Worm (Caenorhabditis elegans) whole organism, young adult: ENCODE measurements around the gene col-183.

Experiments
- D2030.7 ChIP-seq: fragments of 200-800 bp; sonication (Bioruptor generic); IDR thresholded peaks from 2 replicates; pipeline ENCODE4 v1.3.6; 2022; ENCODE audit warnings: missing genetic modification reagents, missing genetic modification characterization, missing compliant biosample characterization
- F10E7.11 ChIP-seq: sonication (generic microtip); optimal IDR thresholded peaks from 2 replicates; lab custom pipeline; 2017; ENCODE audit warnings: mild to moderate bottlenecking, missing genetic modification characterization, moderate library complexity, missing compliant biosample characterization
- F33H1.4 ChIP-seq: fragments of 200-800 bp; sonication (Bioruptor generic); IDR thresholded peaks from 2 replicates; pipeline ENCODE4 v1.3.6; 2022; ENCODE audit warnings: missing genetic modification reagents, missing genetic modification characterization, missing compliant biosample characterization
- F37B4.10 ChIP-seq: fragments of 200-800 bp; sonication (Bioruptor generic); IDR thresholded peaks from 2 replicates; pipeline ENCODE4 v1.3.6; 2022; ENCODE audit warnings: missing genetic modification characterization, missing compliant biosample characterization
- F39B2.1 ChIP-seq: fragments of 200-800 bp; sonication (Bioruptor generic); IDR thresholded peaks from 2 replicates; pipeline ENCODE4 v1.3.6; 2022; ENCODE audit warnings: missing genetic modification reagents, missing genetic modification characterization, missing compliant biosample characterization
- F49E8.2 ChIP-seq: sonication (generic microtip); optimal IDR thresholded peaks from 3 replicates; lab custom pipeline; 2017; ENCODE audit warnings: missing genetic modification characterization, mild to moderate bottlenecking, missing compliant biosample characterization, antibody characterized with exemption, moderate library complexity; ENCODE audit not compliant: insufficient read depth
- F52B5.7 ChIP-seq: sonication (generic microtip); optimal IDR thresholded peaks from 2 replicates; lab custom pipeline; 2016; ENCODE audit warnings: mild to moderate bottlenecking, missing genetic modification characterization, missing compliant biosample characterization
- K12H6.12 ChIP-seq: fragments of 200-800 bp; sonication (Bioruptor generic); optimal IDR thresholded peaks from 2 replicates; lab custom pipeline; 2018; ENCODE audit warnings: mild to moderate bottlenecking, missing genetic modification characterization, missing compliant biosample characterization
- T07F8.4 ChIP-seq: sonication (generic microtip); optimal IDR thresholded peaks from 2 replicates; lab custom pipeline; 2016; ENCODE audit warnings: mild to moderate bottlenecking, missing genetic modification characterization, moderate library complexity, missing compliant biosample characterization
- Y53G8AR.9 ChIP-seq: fragments of 200-800 bp; sonication (Bioruptor generic); conservative IDR thresholded peaks from 2 replicates; pipeline ENCODE4 v1.3.6; 2022; ENCODE audit warnings: missing genetic modification reagents, missing genetic modification characterization, missing compliant biosample characterization
- Y79H2A.3 ChIP-seq: fragments of 200-800 bp; sonication (Bioruptor generic); conservative IDR thresholded peaks from 2 replicates; pipeline ENCODE4 v1.3.6; 2022; ENCODE audit warnings: missing genetic modification reagents, missing genetic modification characterization, missing compliant biosample characterization
- aptf-3 ChIP-seq: fragments of 200-800 bp; sonication (Bioruptor generic); IDR thresholded peaks from 2 replicates; pipeline ENCODE4 v1.3.6; 2022; ENCODE audit warnings: missing genetic modification characterization, missing compliant biosample characterization
- athp-1 ChIP-seq: sonication (generic microtip); optimal IDR thresholded peaks from 2 replicates; lab custom pipeline; 2017; ENCODE audit warnings: mild to moderate bottlenecking, missing genetic modification characterization, missing compliant biosample characterization
- attf-3 ChIP-seq: fragments of 200-800 bp; sonication (Bioruptor generic); conservative IDR thresholded peaks from 2 replicates; pipeline ENCODE4 v1.3.6; 2022; ENCODE audit warnings: missing genetic modification reagents, missing genetic modification characterization, missing compliant biosample characterization
- attf-5 ChIP-seq: fragments of 200-800 bp; sonication (Bioruptor generic); optimal IDR thresholded peaks from 2 replicates; lab custom pipeline; 2018; ENCODE audit warnings: mild to moderate bottlenecking, missing genetic modification characterization, missing compliant biosample characterization
- bed-1 ChIP-seq: fragments of 200-800 bp; sonication (Bioruptor generic); IDR thresholded peaks from 2 replicates; pipeline ENCODE4 v1.3.6; 2022; ENCODE audit warnings: missing genetic modification reagents, missing genetic modification characterization, missing compliant biosample characterization
- bed-2 ChIP-seq: fragments of 200-800 bp; sonication (Bioruptor generic); IDR thresholded peaks from 2 replicates; pipeline ENCODE4 v1.3.6; 2022; ENCODE audit warnings: missing genetic modification reagents, missing genetic modification characterization, missing compliant biosample characterization
- ccch-3 ChIP-seq: fragments of 200-800 bp; sonication (Bioruptor generic); optimal IDR thresholded peaks from 2 replicates; lab custom pipeline; 2018; ENCODE audit warnings: mild to moderate bottlenecking, missing genetic modification characterization, missing compliant biosample characterization
- cebp-2 ChIP-seq: fragments of 200-800 bp; sonication (Bioruptor generic); IDR thresholded peaks from 2 replicates; pipeline ENCODE4 v1.3.6; 2022; ENCODE audit warnings: missing genetic modification characterization, missing compliant biosample characterization
- ceh-58 ChIP-seq: fragments of 200-800 bp; sonication (Bioruptor generic); IDR thresholded peaks from 2 replicates; pipeline ENCODE4 v1.3.6; 2022; ENCODE audit warnings: missing genetic modification characterization, missing compliant biosample characterization
- chd-7 ChIP-seq: sonication (generic microtip); optimal IDR thresholded peaks from 2 replicates; lab custom pipeline; 2016; ENCODE audit warnings: mild to moderate bottlenecking, missing genetic modification characterization, moderate library complexity, missing compliant biosample characterization
- dox-1 ChIP-seq: fragments of 200-800 bp; sonication (Bioruptor generic); IDR thresholded peaks from 2 replicates; pipeline ENCODE4 v1.3.6; 2022; ENCODE audit warnings: missing genetic modification reagents, missing genetic modification characterization, missing compliant biosample characterization
- dpff-1 ChIP-seq: sonication (generic microtip); optimal IDR thresholded peaks from 2 replicates; lab custom pipeline; 2017; ENCODE audit warnings: mild to moderate bottlenecking, missing genetic modification characterization, missing compliant biosample characterization
- efl-1 ChIP-seq: fragments of 150-350 bp; optimal IDR thresholded peaks from 2 replicates; lab custom pipeline; 2014; ENCODE audit warnings: missing biosample characterization, missing genetic modification reagents, missing genetic modification characterization
- egl-18 ChIP-seq: fragments of 200-800 bp; sonication (Bioruptor generic); IDR thresholded peaks from 2 replicates; pipeline ENCODE4 v1.3.6; 2022; ENCODE audit warnings: missing genetic modification reagents, missing genetic modification characterization, missing compliant biosample characterization
- gei-17 ChIP-seq: fragments of 200-800 bp; sonication (Bioruptor generic); optimal IDR thresholded peaks from 2 replicates; lab custom pipeline; 2018; ENCODE audit warnings: mild to moderate bottlenecking, missing genetic modification characterization, missing compliant biosample characterization
- hlh-12 ChIP-seq: sonication (generic microtip); optimal IDR thresholded peaks from 2 replicates; lab custom pipeline; 2016; ENCODE audit warnings: missing genetic modification characterization, missing compliant biosample characterization
- hrde-1 ChIP-seq: sonication (generic microtip); optimal IDR thresholded peaks from 2 replicates; lab custom pipeline; 2016; ENCODE audit warnings: missing genetic modification characterization, mild to moderate bottlenecking, missing compliant biosample characterization, moderate library complexity, missing genotype, missing genetic modification reagents, borderline replicate concordance
- hsf-1 ChIP-seq: fragments of 200-800 bp; sonication (Bioruptor generic); IDR thresholded peaks from 2 replicates; pipeline ENCODE4 v1.3.6; 2022; ENCODE audit warnings: missing genetic modification reagents, missing genetic modification characterization, missing compliant biosample characterization
- lin-26 ChIP-seq: fragments of 200-800 bp; sonication (Bioruptor generic); IDR thresholded peaks from 2 replicates; pipeline ENCODE4 v1.3.6; 2022; ENCODE audit warnings: missing genetic modification reagents, missing genetic modification characterization, missing compliant biosample characterization
- lin-35 ChIP-seq, 3 experiments: fragments of 150-350 bp in 2 of 3; sonication (generic microtip) in 1 of 3; optimal IDR thresholded peaks; 2 replicates each; lab custom pipeline; 2014 to 2018; ENCODE audit warnings: missing biosample characterization in 3 of 3, missing genetic modification characterization in 3 of 3, missing genetic modification reagents in 3 of 3
- lsl-1 ChIP-seq: fragments of 200-800 bp; sonication (Bioruptor generic); optimal IDR thresholded peaks from 2 replicates; lab custom pipeline; 2018; ENCODE audit warnings: mild to moderate bottlenecking, missing genetic modification characterization, moderate library complexity, missing compliant biosample characterization
- madf-8 ChIP-seq: fragments of 200-800 bp; sonication (Bioruptor generic); conservative IDR thresholded peaks from 2 replicates; pipeline ENCODE4 v1.3.6; 2022; ENCODE audit warnings: missing genetic modification reagents, missing genetic modification characterization, missing compliant biosample characterization
- mel-28 ChIP-seq: sonication (generic microtip); optimal IDR thresholded peaks from 2 replicates; lab custom pipeline; 2016; ENCODE audit warnings: borderline replicate concordance, mild to moderate bottlenecking, missing genetic modification characterization, missing compliant biosample characterization
- mxl-1 ChIP-seq: sonication (generic microtip); optimal IDR thresholded peaks from 2 replicates; lab custom pipeline; 2016; ENCODE audit warnings: missing genetic modification characterization, missing compliant biosample characterization
- nfya-2 ChIP-seq: fragments of 200-800 bp; sonication (Bioruptor generic); IDR thresholded peaks from 2 replicates; pipeline ENCODE4 v1.3.6; 2022; ENCODE audit warnings: missing genetic modification reagents, missing genetic modification characterization, missing compliant biosample characterization
- nfyb-1 ChIP-seq: fragments of 200-800 bp; sonication (Bioruptor generic); IDR thresholded peaks from 2 replicates; pipeline ENCODE4 v1.3.6; 2022; ENCODE audit warnings: missing genetic modification reagents, missing genetic modification characterization, missing compliant biosample characterization
- nhr-120 ChIP-seq: fragments of 200-800 bp; sonication (Bioruptor generic); IDR thresholded peaks from 2 replicates; pipeline ENCODE4 v1.3.6; 2022; ENCODE audit warnings: missing genetic modification characterization, missing compliant biosample characterization
- pha-4 ChIP-seq: fragments of 150-350 bp; sonication (generic microtip); optimal IDR thresholded peaks from 2 replicates; lab custom pipeline; 2014; ENCODE audit warnings: missing biosample characterization, missing genetic modification reagents, missing genetic modification characterization
- rec-8 ChIP-seq, 2 experiments: sonication (generic microtip); optimal IDR thresholded peaks; 2 replicates each; lab custom pipeline; 2016; ENCODE audit warnings: mild to moderate bottlenecking in 2 of 2, missing genetic modification characterization in 2 of 2, missing genetic modification reagents in 2 of 2, missing genotype in 2 of 2, missing biosample characterization in 1 of 2, missing compliant biosample characterization in 1 of 2, moderate library complexity in 1 of 2
- rpc-1 ChIP-seq, 2 experiments: fragments of 150-350 bp in 1 of 2; sonication (generic microtip) in 1 of 2; optimal IDR thresholded peaks; 2 replicates each; lab custom pipeline; 2014 to 2018; ENCODE audit warnings: missing biosample characterization in 1 of 2, missing genetic modification characterization in 1 of 2, missing genetic modification reagents in 1 of 2, missing genotype in 1 of 2
- sdz-38 ChIP-seq: sonication (generic microtip); optimal IDR thresholded peaks from 2 replicates; lab custom pipeline; 2016; ENCODE audit warnings: missing genotype, missing genetic modification characterization, missing compliant biosample characterization
- snpc-3.4 ChIP-seq: sonication (generic microtip); optimal IDR thresholded peaks from 2 replicates; lab custom pipeline; 2017; ENCODE audit warnings: missing genetic modification characterization, mild to moderate bottlenecking, missing compliant biosample characterization, antibody characterized with exemption, moderate library complexity, missing genotype, missing genetic modification reagents
- sptf-2 ChIP-seq: fragments of 200-800 bp; sonication (Bioruptor generic); optimal IDR thresholded peaks from 2 replicates; lab custom pipeline; 2018; ENCODE audit warnings: mild to moderate bottlenecking, missing genetic modification characterization, missing compliant biosample characterization
- unc-130 ChIP-seq: sonication (generic microtip); optimal IDR thresholded peaks from 2 replicates; lab custom pipeline; 2016; ENCODE audit warnings: missing genetic modification reagents, missing genetic modification characterization, missing compliant biosample characterization
- xnd-1 ChIP-seq: sonication (generic microtip); optimal IDR thresholded peaks from 2 replicates; lab custom pipeline; 2016; ENCODE audit warnings: missing genotype, missing genetic modification reagents, missing genetic modification characterization, missing compliant biosample characterization
- ztf-28 ChIP-seq: fragments of 200-800 bp; sonication (Bioruptor generic); IDR thresholded peaks from 2 replicates; pipeline ENCODE4 v1.3.6; 2022; ENCODE audit warnings: missing genetic modification reagents, missing genetic modification characterization, missing compliant biosample characterization
- ztf-3 ChIP-seq: fragments of 200-800 bp; sonication (Bioruptor generic); optimal IDR thresholded peaks from 2 replicates; lab custom pipeline; 2018; ENCODE audit warnings: mild to moderate bottlenecking, missing genetic modification characterization, missing compliant biosample characterization
- ztf-6 ChIP-seq: fragments of 200-800 bp; sonication (Bioruptor generic); IDR thresholded peaks from 2 replicates; pipeline ENCODE4 v1.3.6; 2022; ENCODE audit warnings: missing genetic modification reagents, missing genetic modification characterization, missing compliant biosample characterization

col-183 gene

DNA sequence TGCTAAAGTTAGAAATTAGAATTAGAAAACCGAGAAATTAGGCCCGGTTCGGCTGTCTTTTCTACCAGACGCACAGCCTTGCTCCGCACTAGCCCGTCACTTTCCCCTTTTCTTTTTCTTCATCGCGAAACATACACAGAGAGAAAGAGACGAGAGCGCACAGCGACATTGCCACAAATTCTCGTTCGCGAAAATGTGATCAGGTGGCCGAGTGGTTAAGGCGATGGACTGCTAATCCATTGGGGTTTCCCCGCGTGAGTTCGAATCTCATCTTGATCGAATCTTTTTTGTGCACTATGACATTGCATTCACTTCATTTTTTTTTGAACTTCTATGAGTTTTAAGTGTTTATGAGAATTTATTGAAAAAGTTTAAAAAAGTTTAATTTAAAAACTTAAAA lies 25.1 kb downstream of the col-183 start (continued):
- no peak for TF ChIP-seq mxl-1 (tag; lab: Kevin White, UChicago)
- no peak for TF ChIP-seq hlh-12 (tag; lab: Kevin White, UChicago)
- TF ChIP-seq nhr-120: no peak
- TF ChIP-seq lsl-1 (GFP tag; lab: Kevin White, UChicago): no peak
- no peak for TF ChIP-seq bed-2 (GFP tag; lab: Robert Waterston, UW)
- TF ChIP-seq bed-1 (GFP tag; lab: Robert Waterston, UW): no peak
- TF ChIP-seq ztf-3 (GFP tag; lab: Kevin White, UChicago): no peak
- TF ChIP-seq pha-4 (tag; lab: Kevin White, UChicago): no peak
- peak; percentile 38 for TF ChIP-seq T07F8.4 (tag; lab: Kevin White, UChicago)
- no peak for TF ChIP-seq egl-18 (GFP tag; lab: Robert Waterston, UW)
- no peak for TF ChIP-seq F37B4.10 (GFP tag; lab: Robert Waterston, UW)
- peak; percentile 48 for TF ChIP-seq attf-3 (GFP tag; lab: Robert Waterston, UW)
- TF ChIP-seq F39B2.1 (GFP tag; lab: Robert Waterston, UW): no peak
- TF ChIP-seq ccch-3 (GFP tag; lab: Kevin White, UChicago): no peak
- peak; percentile 83 for TF ChIP-seq D2030.7
- peak; percentile 62 for TF ChIP-seq rpc-1 (optimal IDR thresholded peaks at IDR 0.05; lab: Kevin White, UChicago)
- peak; percentile 79 for TF ChIP-seq rpc-1 (tag; optimal IDR thresholded peaks at IDR 0.05; lab: Kevin White, UChicago)
- TF ChIP-seq aptf-3: no peak
- TF ChIP-seq snpc-3.4 (tag; lab: Kevin White, UChicago): no peak
- no peak for TF ChIP-seq chd-7 (tag; lab: Kevin White, UChicago)
- TF ChIP-seq hrde-1: no peak
- TF ChIP-seq hsf-1 (GFP tag; lab: Robert Waterston, UW): no peak
- 0 out of 2 replicates have a peak, but pooled peaks have one; percentile 60 for TF ChIP-seq ztf-28 (GFP tag; lab: Robert Waterston, UW)
- TF ChIP-seq unc-130 (GFP tag; lab: Kevin White, UChicago): no peak
- TF ChIP-seq rec-8 (tag; optimal IDR thresholded peaks at IDR 0.05; lab: Kevin White, UChicago): no peak
- TF ChIP-seq sdz-38 (tag; lab: Kevin White, UChicago): no peak
- TF ChIP-seq K12H6.12 (tag; lab: Kevin White, UChicago): no peak
- peak; percentile 75 for TF ChIP-seq gei-17
- TF ChIP-seq nfyb-1 (GFP tag; lab: Robert Waterston, UW): peak; percentile 47; the same call in 1 of the 2 replicates
- TF ChIP-seq ceh-58 (GFP tag; lab: Robert Waterston, UW): no peak
- TF ChIP-seq mel-28 (tag; lab: Kevin White, UChicago): no peak
- TF ChIP-seq Y79H2A.3 (GFP tag; lab: Robert Waterston, UW): no peak
- TF ChIP-seq attf-5 (GFP tag; lab: Kevin White, UChicago): no peak
- peak; percentile 84 for TF ChIP-seq lin-26 (GFP tag; lab: Robert Waterston, UW)
- TF ChIP-seq dox-1: peak; percentile 90
- no peak for TF ChIP-seq athp-1 (tag; lab: Kevin White, UChicago)
- TF ChIP-seq xnd-1 (tag; lab: Kevin White, UChicago): no peak
- no peak for TF ChIP-seq dpff-1 (tag; lab: Kevin White, UChicago)
- peak in 1 of 3 experiments; percentile 42 for TF ChIP-seq lin-35 (GFP tag; optimal IDR thresholded peaks at IDR 0.05; lab: Kevin White, UChicago)
- TF ChIP-seq madf-8 (GFP tag; lab: Robert Waterston, UW): no peak
- TF ChIP-seq F49E8.2 (tag; lab: Kevin White, UChicago): no peak
- no peak for TF ChIP-seq nfya-2 (GFP tag; lab: Robert Waterston, UW)
- TF ChIP-seq F52B5.7: no peak
- TF ChIP-seq Y53G8AR.9 (GFP tag; lab: Robert Waterston, UW): 0 out of 2 replicates have a peak, but pooled peaks have one; percentile 35
- TF ChIP-seq ztf-6 (GFP tag; lab: Robert Waterston, UW): no peak
- no peak for TF ChIP-seq F33H1.4 (GFP tag; lab: Robert Waterston, UW)
- peak; percentile 6 for TF ChIP-seq sptf-2 (GFP tag; lab: Kevin White, UChicago)
- TF ChIP-seq F10E7.11 (tag; lab: Kevin White, UChicago): no peak
- no peak for TF ChIP-seq efl-1
- no peak for TF ChIP-seq cebp-2
